Fruit fly (Drosophila melanogaster): Measurements from ENCODE around the gene Cog7.

Cog7 gene

DNA sequence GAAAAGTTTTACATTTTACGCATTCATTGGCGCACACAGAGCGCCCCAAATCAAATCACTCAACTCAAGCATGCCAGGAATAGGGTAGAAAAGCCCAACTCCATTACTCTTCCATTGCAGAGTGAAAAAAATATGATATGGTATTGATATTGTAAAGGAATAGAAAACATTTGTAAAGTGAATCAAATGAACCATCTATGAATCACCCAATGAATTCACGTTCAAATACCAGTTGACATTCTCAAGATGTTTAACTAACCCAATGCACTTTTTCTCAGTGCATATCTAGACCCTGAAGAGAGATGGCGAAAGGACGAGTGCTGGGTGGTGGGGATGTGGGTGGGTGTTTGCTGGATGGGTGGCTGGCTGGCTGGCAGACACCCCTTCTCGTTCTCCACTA lies 45.7 kb upstream of the Cog7 start (continued):
- TF ChIP-seq cwo (GFP tag; optimal IDR thresholded peaks at IDR 0.05) (peak; percentile 20), danr (GFP tag; IDR thresholded peaks at IDR 0.05) (0 out of 2 replicates have a peak, but pooled peaks have one; percentile 27), tna (GFP tag; IDR thresholded peaks at IDR 0.05; ENCODE audit: partially characterized antibody) (no peak), CG12071 (GFP tag; optimal IDR thresholded peaks at IDR 0.05) (peak; percentile 52), CG8388 (GFP tag; optimal IDR thresholded peaks at IDR 0.05) (no peak), gce (GFP tag; IDR thresholded peaks at IDR 0.05) (peak; percentile 45; the same call in 1 of the 3 replicates), CG2120 (GFP tag; optimal IDR thresholded peaks at IDR 0.05) (peak; percentile 51), CG14667 (GFP tag; IDR thresholded peaks at IDR 0.05) (no peak), phol (tag; optimal IDR thresholded peaks at IDR 0.05) (peak; percentile 12), zen (tag; optimal IDR thresholded peaks at IDR 0.05) (no peak), dpn (GFP tag; optimal IDR thresholded peaks at IDR 0.05) (peak in 1 of 2 experiments; percentile 22), fd3F (GFP tag; optimal IDR thresholded peaks at IDR 0.05) (no peak), Xbp1 (GFP tag; optimal IDR thresholded peaks at IDR 0.05) (peak; percentile 6), Dref (GFP tag; IDR thresholded peaks at IDR 0.05) (no peak), crp (GFP tag; optimal IDR thresholded peaks at IDR 0.05) (no peak), CG2712 (tag; optimal IDR thresholded peaks at IDR 0.05) (peak; percentile 5), emc (GFP tag; optimal IDR thresholded peaks at IDR 0.05) (no peak), CG32767 (GFP tag; IDR thresholded peaks at IDR 0.05) (no peak), CG15269 (tag; optimal IDR thresholded peaks at IDR 0.05) (peak; percentile 36), lmd (GFP tag; IDR thresholded peaks at IDR 0.05) (peak; percentile 53), hkb (optimal IDR thresholded peaks at IDR 0.05) (no peak), hkb (GFP tag; IDR thresholded peaks at IDR 0.05) (peak; percentile 59), ranshi (GFP tag; IDR thresholded peaks at IDR 0.05) (peak; percentile 25; the same call in 1 of the 2 replicates), ro (GFP tag; IDR thresholded peaks at IDR 0.05) (no peak), CG10565 (GFP tag; optimal IDR thresholded peaks at IDR 0.05) (no peak), Dll (GFP tag; IDR thresholded peaks at IDR 0.05; ENCODE audit: partially characterized antibody) (no peak), CG42726 (GFP tag; IDR thresholded peaks at IDR 0.05; ENCODE audit: partially characterized antibody) (no peak), CG17361 (GFP tag; IDR thresholded peaks at IDR 0.05) (no peak), Side (GFP tag; optimal IDR thresholded peaks at IDR 0.05) (no peak), CG30403 (GFP tag; optimal IDR thresholded peaks at IDR 0.05) (peak; percentile 13), inv (GFP tag; IDR thresholded peaks at IDR 0.05; ENCODE audit: partially characterized antibody) (no peak), disco-r (GFP tag; optimal IDR thresholded peaks at IDR 0.05) (no peak), CG16815 (GFP tag; optimal IDR thresholded peaks at IDR 0.05) (no peak), ham (GFP tag; IDR thresholded peaks at IDR 0.05) (no peak), CG34422 (GFP tag; IDR thresholded peaks at IDR 0.05) (0 out of 3 replicates have a peak, but pooled peaks have one; percentile 20), CG16813 (GFP tag; IDR thresholded peaks at IDR 0.05; ENCODE audit: partially characterized antibody) (no peak), E2f1 (GFP tag; IDR thresholded peaks at IDR 0.05) (peak; percentile 48; the same call in 1 of the 2 replicates), CG2116 (GFP tag; optimal IDR thresholded peaks at IDR 0.05) (no peak), CG18619 (GFP tag; optimal IDR thresholded peaks at IDR 0.05) (no peak), CG8290 (GFP tag; optimal IDR thresholded peaks at IDR 0.05) (no peak), CG8290 (tag; optimal IDR thresholded peaks at IDR 0.05) (peak in 1 of 2 experiments; percentile 62), CG4404 (GFP tag; IDR thresholded peaks at IDR 0.05) (no peak), Blimp-1 (GFP tag; optimal IDR thresholded peaks at IDR 0.05) (peak; percentile 22), CG7556 (GFP tag; optimal IDR thresholded peaks at IDR 0.05) (peak; percentile 34), CG8765 (GFP tag; IDR thresholded peaks at IDR 0.05) (no peak), sqz (GFP tag; optimal IDR thresholded peaks at IDR 0.05) (no peak), Dad (GFP tag; optimal IDR thresholded peaks at IDR 0.05) (no peak), CG2875 (GFP tag; optimal IDR thresholded peaks at IDR 0.05) (no peak), ewg (GFP tag; optimal IDR thresholded peaks at IDR 0.05) (no peak), HLHmδ (GFP tag; optimal IDR thresholded peaks at IDR 0.05) (no peak), Hr51 (GFP tag; optimal IDR thresholded peaks at IDR 0.05) (peak in 1 of 2 experiments; percentile 48)

Data from whole organism, embryonic.